Fruit fly (Drosophila melanogaster) S2 (cell line): Measurements from ENCODE around the gene CG5986.

Experiments used
- CG8478 ChIP-seq: fragments of >200 bp; optimal IDR thresholded peaks from 2 replicates; lab custom pipeline; 2018
- CTCF ChIP-seq, 2 experiments: fragments of >200 bp; optimal IDR thresholded peaks; 2 replicates each; lab custom pipeline; 2018

DNA sequence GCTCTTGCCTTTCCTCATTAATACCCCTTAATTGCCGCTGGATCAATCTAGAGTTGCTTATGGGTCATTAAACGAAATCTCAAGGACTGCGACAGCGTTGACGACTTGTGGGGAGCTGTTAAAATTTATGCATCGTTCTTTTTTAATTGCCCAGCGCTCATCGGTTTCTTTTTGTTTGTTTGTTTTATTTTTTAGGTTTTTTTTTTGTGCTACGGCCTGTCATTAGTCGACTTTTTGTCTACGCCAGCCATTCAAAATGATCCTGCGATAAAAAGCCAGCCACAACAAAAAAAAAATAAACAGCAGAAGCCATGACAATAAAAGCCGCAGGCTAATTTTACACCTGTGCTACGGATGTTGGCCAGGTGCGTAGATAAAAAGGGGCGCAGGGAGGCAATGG, 43.6 kb upstream of the CG5986 start:
- TF ChIP-seq CG8478 (lab: Kevin White, UChicago), result no peak
- no peak for TF ChIP-seq CTCF (optimal IDR thresholded peaks at IDR 0.05; lab: Kevin White, UChicago)
